Worm (Caenorhabditis elegans) whole organism, young adult: Measurements from ENCODE around the gene Y37A1A.3.
A peak's percentile ranks its signal among the peaks of the same experiment; 100 is the strongest.

ENCODE experiments used
- B0261.1 ChIP-seq: sonication (generic microtip); optimal IDR thresholded peaks from 2 replicates; lab custom pipeline; 2016; ENCODE audit warnings: mild to moderate bottlenecking, missing genetic modification characterization, moderate library complexity, missing compliant biosample characterization
- C06A6.2 ChIP-seq: fragments of 200-800 bp; sonication (Bioruptor generic); conservative IDR thresholded peaks from 2 replicates; pipeline ENCODE4 v1.3.6; 2022; ENCODE audit warnings: missing genetic modification characterization, missing compliant biosample characterization
- D2030.7 ChIP-seq: fragments of 200-800 bp; sonication (Bioruptor generic); IDR thresholded peaks from 2 replicates; pipeline ENCODE4 v1.3.6; 2022; ENCODE audit warnings: missing genetic modification reagents, missing genetic modification characterization, missing compliant biosample characterization
- F10E7.11 ChIP-seq: sonication (generic microtip); optimal IDR thresholded peaks from 2 replicates; lab custom pipeline; 2017; ENCODE audit warnings: mild to moderate bottlenecking, missing genetic modification characterization, moderate library complexity, missing compliant biosample characterization
- F33H1.4 ChIP-seq: fragments of 200-800 bp; sonication (Bioruptor generic); IDR thresholded peaks from 2 replicates; pipeline ENCODE4 v1.3.6; 2022; ENCODE audit warnings: missing genetic modification reagents, missing genetic modification characterization, missing compliant biosample characterization
- F57A8.1 ChIP-seq: fragments of 200-800 bp; sonication (Bioruptor generic); optimal IDR thresholded peaks from 2 replicates; lab custom pipeline; 2018; ENCODE audit warnings: mild to moderate bottlenecking, missing genetic modification characterization, moderate library complexity, missing compliant biosample characterization
- K12H6.12 ChIP-seq: fragments of 200-800 bp; sonication (Bioruptor generic); optimal IDR thresholded peaks from 2 replicates; lab custom pipeline; 2018; ENCODE audit warnings: mild to moderate bottlenecking, missing genetic modification characterization, missing compliant biosample characterization
- T07F8.4 ChIP-seq: sonication (generic microtip); optimal IDR thresholded peaks from 2 replicates; lab custom pipeline; 2016; ENCODE audit warnings: mild to moderate bottlenecking, missing genetic modification characterization, moderate library complexity, missing compliant biosample characterization
- T26A5.8 ChIP-seq: sonication (generic microtip); optimal IDR thresholded peaks from 2 replicates; lab custom pipeline; 2016; ENCODE audit warnings: missing genetic modification characterization, missing compliant biosample characterization
- Y53F4B.3 ChIP-seq: fragments of 200-800 bp; sonication (Bioruptor generic); IDR thresholded peaks from 2 replicates; pipeline ENCODE4 v1.3.6; 2022; ENCODE audit warnings: missing genetic modification reagents, missing genetic modification characterization, missing compliant biosample characterization
- Y56A3A.18 ChIP-seq: fragments of 200-800 bp; sonication (Bioruptor generic); IDR thresholded peaks from 2 replicates; pipeline ENCODE4 v1.3.6; 2022; ENCODE audit warnings: missing genetic modification reagents, missing genetic modification characterization, missing compliant biosample characterization
- ZK185.1 ChIP-seq: sonication (generic microtip); optimal IDR thresholded peaks from 2 replicates; lab custom pipeline; 2016; ENCODE audit warnings: mild to moderate bottlenecking, missing genetic modification characterization, missing compliant biosample characterization; ENCODE audit not compliant: poor library complexity, severe bottlenecking
- ama-1 ChIP-seq, 3 experiments: fragments of 150-350 bp in 1 of 3; sonication (generic microtip) in 2 of 3; optimal IDR thresholded peaks; 2 replicates each; lab custom pipeline; 2014 to 2018; ENCODE audit warnings: missing biosample characterization in 2 of 3, missing genetic modification characterization in 2 of 3, missing genetic modification reagents in 2 of 3
- aptf-2 ChIP-seq: fragments of 200-800 bp; sonication (Bioruptor generic); conservative IDR thresholded peaks from 2 replicates; pipeline ENCODE4 v1.3.6; 2022; ENCODE audit warnings: missing genetic modification reagents, missing genetic modification characterization, missing compliant biosample characterization
- atf-7 ChIP-seq: sonication (generic microtip); optimal IDR thresholded peaks from 2 replicates; lab custom pipeline; 2017; ENCODE audit warnings: mild to moderate bottlenecking, missing genetic modification characterization, missing compliant biosample characterization
- attf-3 ChIP-seq: fragments of 200-800 bp; sonication (Bioruptor generic); conservative IDR thresholded peaks from 2 replicates; pipeline ENCODE4 v1.3.6; 2022; ENCODE audit warnings: missing genetic modification reagents, missing genetic modification characterization, missing compliant biosample characterization
- cebp-2 ChIP-seq: fragments of 200-800 bp; sonication (Bioruptor generic); IDR thresholded peaks from 2 replicates; pipeline ENCODE4 v1.3.6; 2022; ENCODE audit warnings: missing genetic modification characterization, missing compliant biosample characterization
- ceh-100 ChIP-seq: fragments of 200-800 bp; sonication (Bioruptor generic); IDR thresholded peaks from 2 replicates; pipeline ENCODE4 v1.3.6; 2022; ENCODE audit warnings: missing genetic modification reagents, missing genetic modification characterization, missing compliant biosample characterization
- ceh-58 ChIP-seq: fragments of 200-800 bp; sonication (Bioruptor generic); IDR thresholded peaks from 2 replicates; pipeline ENCODE4 v1.3.6; 2022; ENCODE audit warnings: missing genetic modification characterization, missing compliant biosample characterization
- egl-18 ChIP-seq: fragments of 200-800 bp; sonication (Bioruptor generic); IDR thresholded peaks from 2 replicates; pipeline ENCODE4 v1.3.6; 2022; ENCODE audit warnings: missing genetic modification reagents, missing genetic modification characterization, missing compliant biosample characterization
- egl-44 ChIP-seq: fragments of 200-800 bp; sonication (Bioruptor generic); IDR thresholded peaks from 2 replicates; pipeline ENCODE4 v1.3.6; 2022; ENCODE audit warnings: missing genetic modification reagents, missing genetic modification characterization, missing compliant biosample characterization
- egrh-3 ChIP-seq: fragments of 200-800 bp; sonication (Bioruptor generic); IDR thresholded peaks from 2 replicates; pipeline ENCODE4 v1.3.6; 2022; ENCODE audit warnings: missing genetic modification reagents, missing genetic modification characterization, missing compliant biosample characterization
- gei-17 ChIP-seq: fragments of 200-800 bp; sonication (Bioruptor generic); optimal IDR thresholded peaks from 2 replicates; lab custom pipeline; 2018; ENCODE audit warnings: mild to moderate bottlenecking, missing genetic modification characterization, missing compliant biosample characterization
- hlh-12 ChIP-seq: sonication (generic microtip); optimal IDR thresholded peaks from 2 replicates; lab custom pipeline; 2016; ENCODE audit warnings: missing genetic modification characterization, missing compliant biosample characterization
- hmg-1.2 ChIP-seq: fragments of 200-800 bp; sonication (Bioruptor generic); IDR thresholded peaks from 2 replicates; pipeline ENCODE4 v1.3.6; 2022; ENCODE audit warnings: missing genetic modification reagents, missing genetic modification characterization, missing compliant biosample characterization
- hsf-1 ChIP-seq: fragments of 200-800 bp; sonication (Bioruptor generic); IDR thresholded peaks from 2 replicates; pipeline ENCODE4 v1.3.6; 2022; ENCODE audit warnings: missing genetic modification reagents, missing genetic modification characterization, missing compliant biosample characterization
- lag-1 ChIP-seq: fragments of 200-800 bp; sonication (Bioruptor generic); IDR thresholded peaks from 2 replicates; pipeline ENCODE4 v1.3.6; 2022; ENCODE audit warnings: missing genetic modification reagents, missing genetic modification characterization, missing compliant biosample characterization
- lsl-1 ChIP-seq: fragments of 200-800 bp; sonication (Bioruptor generic); optimal IDR thresholded peaks from 2 replicates; lab custom pipeline; 2018; ENCODE audit warnings: mild to moderate bottlenecking, missing genetic modification characterization, moderate library complexity, missing compliant biosample characterization
- madf-3 ChIP-seq: fragments of 200-800 bp; sonication (Bioruptor generic); IDR thresholded peaks from 2 replicates; pipeline ENCODE4 v1.3.6; 2022; ENCODE audit warnings: missing genetic modification reagents, missing genetic modification characterization, missing compliant biosample characterization
- madf-8 ChIP-seq: fragments of 200-800 bp; sonication (Bioruptor generic); conservative IDR thresholded peaks from 2 replicates; pipeline ENCODE4 v1.3.6; 2022; ENCODE audit warnings: missing genetic modification reagents, missing genetic modification characterization, missing compliant biosample characterization
- mcd-1 ChIP-seq: fragments of 200-800 bp; sonication (Bioruptor generic); IDR thresholded peaks from 2 replicates; pipeline ENCODE4 v1.3.6; 2022; ENCODE audit warnings: missing genetic modification reagents, missing genetic modification characterization, missing compliant biosample characterization
- mxl-1 ChIP-seq: sonication (generic microtip); optimal IDR thresholded peaks from 2 replicates; lab custom pipeline; 2016; ENCODE audit warnings: missing genetic modification characterization, missing compliant biosample characterization
- nfya-1 ChIP-seq: sonication (generic microtip); optimal IDR thresholded peaks from 2 replicates; lab custom pipeline; 2017; ENCODE audit warnings: antibody characterized with exemption, missing compliant biosample characterization, missing genetic modification characterization, borderline replicate concordance; ENCODE audit not compliant: insufficient read depth
- nfyb-1 ChIP-seq: fragments of 200-800 bp; sonication (Bioruptor generic); IDR thresholded peaks from 2 replicates; pipeline ENCODE4 v1.3.6; 2022; ENCODE audit warnings: missing genetic modification reagents, missing genetic modification characterization, missing compliant biosample characterization
- nhr-179 ChIP-seq: sonication (generic microtip); optimal IDR thresholded peaks from 2 replicates; lab custom pipeline; 2016; ENCODE audit warnings: mild to moderate bottlenecking, missing genetic modification characterization, missing compliant biosample characterization
- nhr-90 ChIP-seq: sonication (generic microtip); optimal IDR thresholded peaks from 2 replicates; lab custom pipeline; 2016; ENCODE audit warnings: missing genotype, mild to moderate bottlenecking, missing genetic modification characterization, missing compliant biosample characterization
- pbrm-1 ChIP-seq: fragments of 200-800 bp; sonication (Bioruptor generic); IDR thresholded peaks from 2 replicates; pipeline ENCODE4 v1.3.6; 2022; ENCODE audit warnings: missing genetic modification reagents, missing genetic modification characterization, missing compliant biosample characterization
- snpc-1.1 ChIP-seq: sonication (generic microtip); optimal IDR thresholded peaks from 2 replicates; lab custom pipeline; 2017; ENCODE audit warnings: missing genetic modification characterization, mild to moderate bottlenecking, missing compliant biosample characterization, antibody characterized with exemption, moderate library complexity, missing genotype, missing genetic modification reagents; ENCODE audit not compliant: insufficient read depth
- snpc-4 ChIP-seq, 5 experiments: fragments of 150-350 bp in 1 of 5; sonication (generic microtip) in 4 of 5; optimal IDR thresholded peaks; 2 replicates each; lab custom pipeline; 2014 to 2018; ENCODE audit warnings: missing genetic modification characterization in 5 of 5, missing biosample characterization in 3 of 5, antibody characterized with exemption in 2 of 5, mild to moderate bottlenecking in 2 of 5, missing compliant biosample characterization in 2 of 5, missing genotype in 2 of 5, moderate library complexity in 2 of 5, missing genetic modification reagents in 1 of 5
- unc-130 ChIP-seq: sonication (generic microtip); optimal IDR thresholded peaks from 2 replicates; lab custom pipeline; 2016; ENCODE audit warnings: missing genetic modification reagents, missing genetic modification characterization, missing compliant biosample characterization
- xnd-1 ChIP-seq: sonication (generic microtip); optimal IDR thresholded peaks from 2 replicates; lab custom pipeline; 2016; ENCODE audit warnings: missing genotype, missing genetic modification reagents, missing genetic modification characterization, missing compliant biosample characterization
- zfh-2 ChIP-seq: fragments of 200-800 bp; sonication (Bioruptor generic); conservative IDR thresholded peaks from 2 replicates; pipeline ENCODE4 v1.3.6; 2022; ENCODE audit warnings: missing genetic modification reagents, missing genetic modification characterization, missing compliant biosample characterization

Gene Y37A1A.3

DNA sequence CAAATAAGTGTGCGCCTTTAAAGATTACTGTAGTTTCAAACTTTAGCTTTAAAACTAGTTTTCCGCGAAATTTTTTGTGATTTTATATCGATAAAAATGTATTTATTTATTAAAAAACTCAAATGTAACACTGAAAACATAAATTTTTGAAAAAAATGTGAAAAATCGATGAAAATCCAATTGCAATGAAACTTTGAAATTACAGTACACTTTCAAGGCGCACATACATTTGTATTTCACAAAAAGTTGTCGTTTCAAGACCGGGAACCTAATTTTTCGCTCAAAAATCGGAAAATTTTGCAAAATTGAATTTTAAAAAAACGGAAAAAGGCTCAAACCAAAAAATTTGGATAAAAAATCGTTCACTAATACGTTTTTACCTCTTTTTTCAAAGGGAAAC is 22.3 kb downstream of the Y37A1A.3 start:
- no peak for TF ChIP-seq madf-3
- TF ChIP-seq Y53F4B.3 = no peak
- TF ChIP-seq lag-1 = no peak
- TF ChIP-seq T07F8.4 (tag; lab: Kevin White, UChicago) = no peak
- no peak for TF ChIP-seq D2030.7 (GFP tag; lab: Robert Waterston, UW)
- TF ChIP-seq attf-3 (GFP tag; lab: Robert Waterston, UW) = no peak
- no peak for TF ChIP-seq nhr-90
- no peak for TF ChIP-seq Y56A3A.18 (GFP tag; lab: Robert Waterston, UW)
- TF ChIP-seq C06A6.2 (GFP tag; lab: Robert Waterston, UW) = no peak
- TF ChIP-seq mcd-1 (GFP tag; lab: Robert Waterston, UW) = no peak
- TF ChIP-seq cebp-2 (GFP tag; lab: Robert Waterston, UW) = no peak
- no peak for TF ChIP-seq egrh-3 (GFP tag; lab: Robert Waterston, UW)
- no peak for TF ChIP-seq nfyb-1 (GFP tag; lab: Robert Waterston, UW)
- TF ChIP-seq xnd-1 (tag; lab: Kevin White, UChicago) = peak; percentile 6
- no peak for TF ChIP-seq hsf-1 (GFP tag; lab: Robert Waterston, UW)
- no peak for TF ChIP-seq ZK185.1
- peak; percentile 9 for TF ChIP-seq snpc-4 (GFP tag; optimal IDR thresholded peaks at IDR 0.05; lab: Kevin White, UChicago)
- TF ChIP-seq snpc-4 (tag; optimal IDR thresholded peaks at IDR 0.05; lab: Kevin White, UChicago) = peak in 2 of 4 experiments; percentile 30 to 72
- TF ChIP-seq F57A8.1 (GFP tag; lab: Kevin White, UChicago) = no peak
- no peak for TF ChIP-seq F10E7.11 (tag; lab: Kevin White, UChicago)
- no peak for TF ChIP-seq ceh-58
- no peak for TF ChIP-seq aptf-2 (GFP tag; lab: Robert Waterston, UW)
- no peak for TF ChIP-seq hmg-1.2 (GFP tag; lab: Robert Waterston, UW)
- TF ChIP-seq B0261.1 = no peak
- TF ChIP-seq K12H6.12 (tag; lab: Kevin White, UChicago) = no peak
- TF ChIP-seq lsl-1 (GFP tag; lab: Kevin White, UChicago) = peak; percentile 84
- TF ChIP-seq nfya-1 = no peak
- no peak for TF ChIP-seq egl-44 (GFP tag; lab: Robert Waterston, UW)
- no peak for TF ChIP-seq snpc-1.1
- TF ChIP-seq zfh-2 (GFP tag; lab: Robert Waterston, UW) = no peak
- TF ChIP-seq unc-130 (GFP tag; lab: Kevin White, UChicago) = no peak
- TF ChIP-seq F33H1.4 = peak; percentile 49
- TF ChIP-seq mxl-1 (tag; lab: Kevin White, UChicago) = no peak

DNA sequence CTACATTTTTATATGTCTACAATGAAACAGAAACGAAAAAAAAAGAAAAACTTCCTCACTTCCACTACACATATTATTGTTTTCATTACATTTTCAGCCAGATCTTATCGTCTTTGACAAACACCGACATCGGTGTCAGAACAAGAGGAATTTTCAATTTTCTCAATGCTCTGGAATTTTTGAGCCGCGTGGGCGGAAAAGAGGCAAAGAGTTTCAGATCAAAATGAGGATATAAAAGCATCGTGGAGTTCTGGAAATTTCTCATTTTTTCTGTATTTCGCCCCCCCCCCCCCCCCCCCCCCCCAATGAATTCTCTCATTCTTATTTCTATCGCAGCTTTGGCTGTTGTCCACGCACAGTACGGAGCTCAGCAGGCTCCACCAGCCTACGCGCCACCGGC is 22.8 kb downstream of the Y37A1A.3 start, which contains the start of gene B0513.4:
B0513.4 (plus strand) TSS at position 301 of the 400 bp plus-strand sequence.
- no peak for TF ChIP-seq hlh-12 (tag; lab: Kevin White, UChicago)
- no peak for TF ChIP-seq ama-1 (optimal IDR thresholded peaks at IDR 0.05; lab: Kevin White, UChicago)
- TF ChIP-seq ama-1 (GFP tag; optimal IDR thresholded peaks at IDR 0.05; lab: Kevin White, UChicago) = no peak
- peak; percentile 69 for TF ChIP-seq zfh-2 (GFP tag; lab: Robert Waterston, UW)
- no peak for TF ChIP-seq pbrm-1 (GFP tag; lab: Robert Waterston, UW)
- no peak for TF ChIP-seq gei-17 (GFP tag; lab: Kevin White, UChicago)

DNA sequence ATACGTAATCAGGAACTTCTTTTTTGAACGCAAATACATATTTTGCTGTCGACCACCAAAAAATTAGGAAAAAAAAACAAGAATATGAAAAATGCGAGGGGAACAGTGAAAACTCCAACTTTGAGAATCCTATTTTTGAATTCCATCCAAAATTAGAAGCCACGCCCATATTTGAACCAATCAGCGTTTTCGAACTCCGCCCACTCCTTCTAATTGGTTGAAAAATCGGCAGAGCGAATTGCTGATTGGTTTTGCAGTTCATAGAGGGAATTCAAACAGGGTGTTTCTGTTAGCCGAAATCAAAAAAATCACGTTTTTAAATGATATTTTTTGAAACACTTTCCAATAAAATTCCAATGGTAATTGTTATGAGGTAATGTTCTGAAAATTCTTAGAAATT is 23.9 kb downstream of the Y37A1A.3 start:
- TF ChIP-seq T26A5.8 (tag; lab: Kevin White, UChicago) (no peak), ceh-100 (no peak), egl-18 (GFP tag; lab: Robert Waterston, UW) (no peak), madf-8 (GFP tag; lab: Robert Waterston, UW) (no peak), aptf-2 (GFP tag; lab: Robert Waterston, UW) (no peak), T07F8.4 (tag; lab: Kevin White, UChicago) (no peak), nhr-179 (tag; lab: Kevin White, UChicago) (no peak), atf-7 (tag; lab: Kevin White, UChicago) (no peak)
- TF ChIP-seq, all 124 proteins: peak for 0
